Worm (Caenorhabditis elegans): ENCODE measurements around the gene rrc-1.

The rrc-1 gene

ce11 chrX:9807377-9808048 lies 23.6 kb downstream of the rrc-1 start, which contains the start of gene lgc-47:
Gene lgc-47 (minus strand): TSS chrX:9807662.
- TF ChIP-seq hnd-1 (tag; optimal IDR thresholded peaks at IDR 0.05) (no peak), ceh-13 (GFP tag; optimal IDR thresholded peaks at IDR 0.05) (no peak), sea-1 (GFP tag; conservative IDR thresholded peaks at IDR 0.05) (no peak), F13C5.2 (tag; optimal IDR thresholded peaks at IDR 0.05) (no peak), hmbx-1 (tag; optimal IDR thresholded peaks at IDR 0.05) (no peak)

- no peak for TF ChIP-seq tbx-37 (GFP tag; conservative IDR thresholded peaks at IDR 0.05)
- no peak for TF ChIP-seq scrt-1 (GFP tag; IDR thresholded peaks at IDR 0.05)
- no peak for TF ChIP-seq ama-1 (optimal IDR thresholded peaks at IDR 0.05)
- TF ChIP-seq ets-7 (tag; optimal IDR thresholded peaks at IDR 0.05) = no peak
- no peak for TF ChIP-seq ceh-13 (GFP tag; optimal IDR thresholded peaks at IDR 0.05)
- no peak for TF ChIP-seq F13C5.2 (tag; optimal IDR thresholded peaks at IDR 0.05)
- TF ChIP-seq ceh-36 (tag; optimal IDR thresholded peaks at IDR 0.05) = no peak
- TF ChIP-seq pes-1 (GFP tag; IDR thresholded peaks at IDR 0.05) = no peak
- TF ChIP-seq B0310.2 (tag; optimal IDR thresholded peaks at IDR 0.05) = no peak
- TF ChIP-seq tbx-11 (GFP tag; IDR thresholded peaks at IDR 0.05) = no peak
- no peak for TF ChIP-seq hmbx-1 (tag; optimal IDR thresholded peaks at IDR 0.05)
- no peak for TF ChIP-seq hmg-4 (GFP tag; optimal IDR thresholded peaks at IDR 0.05)
- TF ChIP-seq tra-4 (tag; optimal IDR thresholded peaks at IDR 0.05) = no peak
- TF ChIP-seq flt-1 (GFP tag; IDR thresholded peaks at IDR 0.05) = no peak
- no peak for TF ChIP-seq sea-1 (GFP tag; conservative IDR thresholded peaks at IDR 0.05)
- no peak for TF ChIP-seq hnd-1 (tag; optimal IDR thresholded peaks at IDR 0.05)
- TF ChIP-seq aly-1 (tag; optimal IDR thresholded peaks at IDR 0.05) = no peak
These were observed 25.7 kb downstream of the rrc-1 start for ce11 chrX:9805426-9805825.

- TF ChIP-seq hnd-1 (tag; optimal IDR thresholded peaks at IDR 0.05) (no peak), pes-1 (GFP tag; IDR thresholded peaks at IDR 0.05) (no peak), ceh-36 (tag; optimal IDR thresholded peaks at IDR 0.05) (no peak), aly-1 (tag; optimal IDR thresholded peaks at IDR 0.05) (no peak)
These were observed 26.4 kb downstream of the rrc-1 start for ce11 chrX:9804735-9805134.

- TF ChIP-seq tbx-37 (GFP tag; conservative IDR thresholded peaks at IDR 0.05) (no peak), tbx-11 (GFP tag; IDR thresholded peaks at IDR 0.05) (no peak), sea-1 (GFP tag; conservative IDR thresholded peaks at IDR 0.05) (no peak), F13C5.2 (tag; optimal IDR thresholded peaks at IDR 0.05) (no peak), pes-1 (GFP tag; IDR thresholded peaks at IDR 0.05) (no peak), flt-1 (GFP tag; IDR thresholded peaks at IDR 0.05) (no peak), ama-1 (optimal IDR thresholded peaks at IDR 0.05) (no peak), tra-4 (tag; optimal IDR thresholded peaks at IDR 0.05) (no peak), B0310.2 (tag; optimal IDR thresholded peaks at IDR 0.05) (no peak), aly-1 (tag; optimal IDR thresholded peaks at IDR 0.05) (no peak), scrt-1 (GFP tag; IDR thresholded peaks at IDR 0.05) (no peak), ets-7 (tag; optimal IDR thresholded peaks at IDR 0.05) (no peak), ceh-36 (tag; optimal IDR thresholded peaks at IDR 0.05) (no peak), hmbx-1 (tag; optimal IDR thresholded peaks at IDR 0.05) (no peak), hnd-1 (tag; optimal IDR thresholded peaks at IDR 0.05) (no peak), hmg-4 (GFP tag; optimal IDR thresholded peaks at IDR 0.05) (no peak), ceh-13 (GFP tag; optimal IDR thresholded peaks at IDR 0.05) (no peak)
These were observed 27.5 kb downstream of the rrc-1 start for ce11 chrX:9803603-9804002.

ce11 chrX:9798530-9798929 lies 32.6 kb downstream of the rrc-1 start, which contains the start of gene F36G3.3:
Gene F36G3.3 (plus strand): TSS chrX:9798835.
- TF ChIP-seq sea-1 (GFP tag; conservative IDR thresholded peaks at IDR 0.05) (no peak), ama-1 (optimal IDR thresholded peaks at IDR 0.05) (no peak), hmbx-1 (tag; optimal IDR thresholded peaks at IDR 0.05) (no peak), flt-1 (GFP tag; IDR thresholded peaks at IDR 0.05) (no peak), hmg-4 (GFP tag; optimal IDR thresholded peaks at IDR 0.05) (no peak), tbx-37 (GFP tag; conservative IDR thresholded peaks at IDR 0.05) (no peak), ceh-36 (tag; optimal IDR thresholded peaks at IDR 0.05) (no peak), hnd-1 (tag; optimal IDR thresholded peaks at IDR 0.05) (no peak)

- TF ChIP-seq tra-4 (tag; optimal IDR thresholded peaks at IDR 0.05) (no peak), ets-7 (tag; optimal IDR thresholded peaks at IDR 0.05) (no peak), ceh-13 (GFP tag; optimal IDR thresholded peaks at IDR 0.05) (no peak), pes-1 (GFP tag; IDR thresholded peaks at IDR 0.05) (no peak), aly-1 (tag; optimal IDR thresholded peaks at IDR 0.05) (no peak), ama-1 (optimal IDR thresholded peaks at IDR 0.05) (no peak)
These were observed 35.0 kb downstream of the rrc-1 start for ce11 chrX:9796063-9796462.

- TF ChIP-seq tra-4 (tag; optimal IDR thresholded peaks at IDR 0.05) (no peak), F13C5.2 (tag; optimal IDR thresholded peaks at IDR 0.05) (no peak), hmg-4 (GFP tag; optimal IDR thresholded peaks at IDR 0.05) (no peak), ama-1 (optimal IDR thresholded peaks at IDR 0.05) (no peak), pes-1 (GFP tag; IDR thresholded peaks at IDR 0.05) (no peak), B0310.2 (tag; optimal IDR thresholded peaks at IDR 0.05) (no peak), hnd-1 (tag; optimal IDR thresholded peaks at IDR 0.05) (no peak), ceh-13 (GFP tag; optimal IDR thresholded peaks at IDR 0.05) (no peak), scrt-1 (GFP tag; IDR thresholded peaks at IDR 0.05) (no peak), ceh-36 (tag; optimal IDR thresholded peaks at IDR 0.05) (no peak), tbx-37 (GFP tag; conservative IDR thresholded peaks at IDR 0.05) (no peak), hmbx-1 (tag; optimal IDR thresholded peaks at IDR 0.05) (no peak), tbx-11 (GFP tag; IDR thresholded peaks at IDR 0.05) (no peak)
These were observed 35.5 kb downstream of the rrc-1 start for ce11 chrX:9795579-9795978.

ce11 chrX:9794173-9794572 lies 36.9 kb downstream of the rrc-1 start, which contains the start of gene F36G3.2:
Gene F36G3.2 (minus strand): TSS chrX:9794273.
- TF ChIP-seq aly-1 (tag; optimal IDR thresholded peaks at IDR 0.05) = no peak
- TF ChIP-seq ceh-36 (tag; optimal IDR thresholded peaks at IDR 0.05) = no peak
- TF ChIP-seq ets-7 (tag; optimal IDR thresholded peaks at IDR 0.05) = no peak
- no peak for TF ChIP-seq pes-1 (GFP tag; IDR thresholded peaks at IDR 0.05)
- TF ChIP-seq ama-1 (optimal IDR thresholded peaks at IDR 0.05) = no peak
- TF ChIP-seq tbx-37 (GFP tag; conservative IDR thresholded peaks at IDR 0.05) = no peak
- TF ChIP-seq hnd-1 (tag; optimal IDR thresholded peaks at IDR 0.05) = no peak
- no peak for TF ChIP-seq tra-4 (tag; optimal IDR thresholded peaks at IDR 0.05)
- TF ChIP-seq F13C5.2 (tag; optimal IDR thresholded peaks at IDR 0.05) = no peak
- no peak for TF ChIP-seq tbx-11 (GFP tag; IDR thresholded peaks at IDR 0.05)
- TF ChIP-seq sea-1 (GFP tag; conservative IDR thresholded peaks at IDR 0.05) = no peak
- no peak for TF ChIP-seq hmg-4 (GFP tag; optimal IDR thresholded peaks at IDR 0.05)
- TF ChIP-seq ceh-13 (GFP tag; optimal IDR thresholded peaks at IDR 0.05) = no peak
- TF ChIP-seq flt-1 (GFP tag; IDR thresholded peaks at IDR 0.05) = no peak
- no peak for TF ChIP-seq hmbx-1 (tag; optimal IDR thresholded peaks at IDR 0.05)
